Worm (Caenorhabditis elegans) whole organism, L2 larva: ENCODE results near the gene spe-45.

Source experiments
- ceh-16 ChIP-seq: fragments of 150-350 bp; optimal IDR thresholded peaks from 2 replicates; lab custom pipeline; 2014; ENCODE audit warnings: missing biosample characterization, missing genetic modification characterization
- mbf-1 ChIP-seq: sonication (generic microtip); optimal IDR thresholded peaks from 2 replicates; lab custom pipeline; 2017; ENCODE audit warnings: missing biosample characterization, missing genetic modification characterization
- nhr-11 ChIP-seq: fragments of 150-350 bp; optimal IDR thresholded peaks from 2 replicates; lab custom pipeline; 2014; ENCODE audit warnings: missing biosample characterization, missing genetic modification characterization
- nhr-237 ChIP-seq: fragments of 150-350 bp; optimal IDR thresholded peaks from 2 replicates; lab custom pipeline; 2014; ENCODE audit warnings: missing biosample characterization, missing genetic modification characterization
- unc-62 ChIP-seq: fragments of 150-350 bp; optimal IDR thresholded peaks from 2 replicates; lab custom pipeline; 2014; ENCODE audit warnings: missing biosample characterization, missing genetic modification reagents, missing genetic modification characterization
- ztf-11 ChIP-seq: sonication (generic microtip); optimal IDR thresholded peaks from 2 replicates; lab custom pipeline; 2017; ENCODE audit warnings: missing biosample characterization, missing genetic modification characterization
- ztf-4 ChIP-seq: fragments of 150-350 bp; optimal IDR thresholded peaks from 2 replicates; lab custom pipeline; 2014; ENCODE audit warnings: missing biosample characterization, missing genetic modification characterization

- no peak for TF ChIP-seq unc-62 (GFP tag; lab: Kevin White, UChicago)
- no peak for TF ChIP-seq mbf-1 (tag; lab: Kevin White, UChicago)
- TF ChIP-seq ztf-4 (tag; lab: Kevin White, UChicago): no peak
- no peak for TF ChIP-seq ceh-16 (tag; lab: Kevin White, UChicago)
- TF ChIP-seq nhr-237 (tag; lab: Kevin White, UChicago): no peak
- TF ChIP-seq nhr-11 (tag; lab: Kevin White, UChicago): no peak
- TF ChIP-seq ztf-11 (tag; lab: Kevin White, UChicago): no peak
These were observed 40.3 kb downstream of the spe-45 start, which contains the start of gene best-22 for ce11 chrIV:12349639-12350038.
